Fruit fly (Drosophila melanogaster): ENCODE measurements around the gene RnrL.

dm6 chr2L:10321036-10321583 lies 6.6 kb downstream of the RnrL start:
- TF ChIP-seq vri (GFP tag; optimal IDR thresholded peaks at IDR 0.05) = no peak
- no peak for TF ChIP-seq Hr4 (GFP tag; optimal IDR thresholded peaks at IDR 0.05)
- no peak for TF ChIP-seq dac (GFP tag; optimal IDR thresholded peaks at IDR 0.05)
- TF ChIP-seq CG34406 (GFP tag; optimal IDR thresholded peaks at IDR 0.05) = no peak
- no peak for TF ChIP-seq CG11762 (GFP tag; optimal IDR thresholded peaks at IDR 0.05; ENCODE audit: insufficient read depth)
- no peak for TF ChIP-seq svp (GFP tag)
- TF ChIP-seq Sox102F (GFP tag; optimal IDR thresholded peaks at IDR 0.05) = no peak
- TF ChIP-seq CG16779 (tag; optimal IDR thresholded peaks at IDR 0.05) = no peak
- TF ChIP-seq Hr39 (GFP tag; optimal IDR thresholded peaks at IDR 0.05) = no peak
- TF ChIP-seq CG7368 (GFP tag; optimal IDR thresholded peaks at IDR 0.05) = no peak
- TF ChIP-seq Met (GFP tag; optimal IDR thresholded peaks at IDR 0.05) = no peak
- TF ChIP-seq CG6808 (GFP tag; optimal IDR thresholded peaks at IDR 0.05) = no peak
- TF ChIP-seq fd85E (GFP tag; optimal IDR thresholded peaks at IDR 0.05) = no peak
- no peak for TF ChIP-seq CG6854 (GFP tag; optimal IDR thresholded peaks at IDR 0.05)
